Worm (Caenorhabditis elegans) whole organism, L3 larva: Measurements from ENCODE around the gene ver-3.

ENCODE experiments used
- aly-2 ChIP-seq: fragments of 150-350 bp; optimal IDR thresholded peaks from 2 replicates; lab custom pipeline; 2014; ENCODE audit warnings: missing biosample characterization, missing genetic modification characterization
- ceh-9 ChIP-seq: sonication (generic microtip); optimal IDR thresholded peaks from 2 replicates; lab custom pipeline; 2018; ENCODE audit warnings: missing biosample characterization, missing genetic modification characterization
- elt-3 ChIP-seq, 3 experiments: fragments of 150-350 bp in 1 of 3; sonication (generic microtip) in 2 of 3; optimal IDR thresholded peaks; 2 replicates in 2 of 3; 4 replicates in 1 of 3; lab custom pipeline; 2014 to 2017; ENCODE audit warnings: missing biosample characterization in 3 of 3, missing genetic modification characterization in 3 of 3
- lsy-12 ChIP-seq: sonication (generic microtip); optimal IDR thresholded peaks from 2 replicates; lab custom pipeline; 2016; ENCODE audit warnings: mild to moderate bottlenecking, missing genetic modification characterization, missing compliant biosample characterization
- nhr-25 ChIP-seq: sonication (generic microtip); optimal IDR thresholded peaks from 2 replicates; lab custom pipeline; 2017; ENCODE audit warnings: missing biosample characterization, missing genetic modification characterization
- nhr-28 ChIP-seq: fragments of 150-350 bp; optimal IDR thresholded peaks from 2 replicates; lab custom pipeline; 2014; ENCODE audit warnings: missing biosample characterization, missing genetic modification characterization
- nhr-76 ChIP-seq: fragments of 150-350 bp; sonication (generic microtip); optimal IDR thresholded peaks from 5 replicates; lab custom pipeline; 2014; ENCODE audit warnings: missing biosample characterization, missing genetic modification characterization
- nhr-77 ChIP-seq: fragments of 150-350 bp; optimal IDR thresholded peaks from 2 replicates; lab custom pipeline; 2014; ENCODE audit warnings: missing biosample characterization, missing genetic modification characterization
- tbx-2 ChIP-seq: sonication (generic microtip); optimal IDR thresholded peaks from 2 replicates; lab custom pipeline; 2016; ENCODE audit warnings: mild to moderate bottlenecking, missing genetic modification characterization, missing compliant biosample characterization
- unc-39 ChIP-seq: sonication (generic microtip); optimal IDR thresholded peaks from 4 replicates; lab custom pipeline; 2017; ENCODE audit warnings: missing biosample characterization, missing genetic modification characterization
- unc-62 ChIP-seq: fragments of 150-350 bp; sonication (generic microtip); optimal IDR thresholded peaks from 4 replicates; lab custom pipeline; 2014; ENCODE audit warnings: missing biosample characterization, missing genetic modification reagents, missing genetic modification characterization
- zag-1 ChIP-seq: fragments of 150-350 bp; optimal IDR thresholded peaks from 2 replicates; lab custom pipeline; 2014; ENCODE audit warnings: missing biosample characterization, missing genetic modification characterization

DNA sequence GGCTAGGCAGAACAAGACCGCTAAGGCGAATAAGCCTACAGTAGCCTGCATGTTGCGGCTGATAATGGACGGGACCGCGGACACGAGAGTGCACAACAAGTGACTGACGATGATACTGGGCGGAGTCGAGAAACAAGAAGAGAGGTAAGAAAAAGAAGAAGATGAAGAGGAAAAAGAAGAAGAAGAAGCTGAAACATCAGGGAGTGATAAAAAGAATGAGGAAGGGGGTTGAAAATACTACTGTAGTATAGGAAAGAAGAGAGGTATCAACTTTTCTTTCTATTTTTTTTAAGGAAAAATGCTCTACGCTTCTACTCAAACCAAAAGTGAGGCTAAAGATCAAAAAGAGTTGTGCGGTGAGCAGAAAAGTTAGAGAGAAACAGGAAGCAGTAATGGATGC lies 43.4 kb upstream of the ver-3 start, which contains the start of gene T21B6.3:
- TF ChIP-seq unc-62 (GFP tag; lab: Kevin White, UChicago) = no peak
- TF ChIP-seq zag-1 (tag; lab: Kevin White, UChicago) = no peak
- TF ChIP-seq unc-39 (tag; lab: Kevin White, UChicago) = no peak
- TF ChIP-seq nhr-77 (tag; lab: Kevin White, UChicago) = no peak
- TF ChIP-seq elt-3 (tag; optimal IDR thresholded peaks at IDR 0.05; lab: Kevin White, UChicago) = no peak
- TF ChIP-seq ceh-9 = no peak
- TF ChIP-seq aly-2 (tag; lab: Kevin White, UChicago) = no peak
- TF ChIP-seq nhr-28 (tag; lab: Kevin White, UChicago) = no peak
- TF ChIP-seq lsy-12 (tag; lab: Kevin White, UChicago) = no peak
- TF ChIP-seq nhr-76 (tag; lab: Kevin White, UChicago) = no peak
- no peak for TF ChIP-seq nhr-25 (tag; lab: Kevin White, UChicago)
- TF ChIP-seq tbx-2 (tag; lab: Kevin White, UChicago) = no peak
